Fruit fly (Drosophila melanogaster) whole organism, wandering third instar larva: Measurements from ENCODE around the gene CG42540.
A peak's percentile ranks its signal among the peaks of the same experiment; 100 is the strongest.

Experiments used
- Abd-B ChIP-seq: fragments of >200 bp; optimal IDR thresholded peaks from 2 replicates; lab custom pipeline; 2017; ENCODE audit warnings: missing biosample characterization, missing genetic modification characterization
- CG32264 ChIP-seq: fragments of 200-800 bp; sonication (Bioruptor generic); optimal IDR thresholded peaks from 2 replicates; lab custom pipeline; 2016; ENCODE audit warnings: missing biosample characterization, missing genetic modification characterization
- CG9705 ChIP-seq: fragments of 200-800 bp; sonication (Bioruptor generic); optimal IDR thresholded peaks from 2 replicates; lab custom pipeline; 2018; ENCODE audit warnings: missing biosample characterization, mild to moderate bottlenecking, missing genetic modification characterization
- CrebA ChIP-seq: fragments of 200-800 bp; sonication (Bioruptor generic); optimal IDR thresholded peaks from 2 replicates; lab custom pipeline; 2016; ENCODE audit warnings: missing biosample characterization, mild to moderate bottlenecking, missing genetic modification characterization, borderline replicate concordance
- Dfd ChIP-seq: fragments of >200 bp; optimal IDR thresholded peaks from 2 replicates; lab custom pipeline; 2017; ENCODE audit warnings: missing biosample characterization, missing genetic modification characterization
- Dif ChIP-seq: fragments of 200-275, 200-300 bp; sonication (Bioruptor generic); optimal IDR thresholded peaks from 2 replicates; lab custom pipeline; 2018; ENCODE audit warnings: missing biosample characterization, missing genetic modification characterization; ENCODE audit not compliant: partially characterized antibody
- HLH106 ChIP-seq: fragments of 200-800 bp; optimal IDR thresholded peaks from 3 replicates; lab custom pipeline; 2019; ENCODE audit warnings: missing biosample characterization, mild to moderate bottlenecking, missing genetic modification characterization, moderate library complexity
- Hnf4 ChIP-seq: fragments of 200-800 bp; sonication (Bioruptor generic); optimal IDR thresholded peaks from 2 replicates; lab custom pipeline; 2016; ENCODE audit warnings: missing biosample characterization, mild to moderate bottlenecking, missing genetic modification characterization
- Hr78 ChIP-seq: fragments of >200 bp; optimal IDR thresholded peaks from 2 replicates; lab custom pipeline; 2017; ENCODE audit warnings: missing biosample characterization, missing genetic modification characterization
- Hr83 ChIP-seq: fragments of 200-300 bp; sonication (Bioruptor generic); optimal IDR thresholded peaks from 2 replicates; lab custom pipeline; 2016; ENCODE audit warnings: missing biosample characterization, mild to moderate bottlenecking, missing genetic modification characterization, moderate library complexity; ENCODE audit not compliant: poor library complexity, severe bottlenecking
- Mio ChIP-seq: sonication (Bioruptor generic); optimal IDR thresholded peaks from 2 replicates; lab custom pipeline; 2016; ENCODE audit warnings: missing biosample characterization, missing genetic modification characterization
- Myc ChIP-seq: fragments of >200 bp; optimal IDR thresholded peaks from 2 replicates; lab custom pipeline; 2017
- N ChIP-seq: fragments of >200 bp; optimal IDR thresholded peaks from 2 replicates; lab custom pipeline; 2018; ENCODE audit warnings: missing biosample characterization, missing external identifiers, missing genetic modification characterization
- OdsH ChIP-seq: fragments of 200-800 bp; sonication (Bioruptor generic); optimal IDR thresholded peaks from 2 replicates; lab custom pipeline; 2016; ENCODE audit warnings: missing biosample characterization, mild to moderate bottlenecking, missing genetic modification characterization
- Rel ChIP-seq, 2 experiments: fragments of 200-800 bp; sonication (Bioruptor generic) in 1 of 2; optimal IDR thresholded peaks; 2 replicates in 1 of 2; 3 replicates in 1 of 2; lab custom pipeline; 2016 to 2019; ENCODE audit warnings: mild to moderate bottlenecking in 2 of 2, missing biosample characterization in 2 of 2, missing genetic modification characterization in 2 of 2, moderate library complexity in 1 of 2
- Sp1 ChIP-seq: fragments of 200-800 bp; sonication (Bioruptor generic); optimal IDR thresholded peaks from 3 replicates; lab custom pipeline; 2019; ENCODE audit warnings: missing biosample characterization, mild to moderate bottlenecking, missing genetic modification characterization, moderate library complexity
- br ChIP-seq: fragments of 200-800 bp; sonication (Bioruptor generic); optimal IDR thresholded peaks from 2 replicates; lab custom pipeline; 2016; ENCODE audit warnings: missing biosample characterization, missing genetic modification characterization
- brk ChIP-seq: fragments of 200-800 bp; sonication (Bioruptor generic); optimal IDR thresholded peaks from 2 replicates; lab custom pipeline; 2016; ENCODE audit warnings: missing biosample characterization, mild to moderate bottlenecking, missing genetic modification characterization
- dsf ChIP-seq: sonication (Bioruptor generic); optimal IDR thresholded peaks from 2 replicates; lab custom pipeline; 2016; ENCODE audit warnings: missing biosample characterization, missing genetic modification characterization, borderline replicate concordance
- ey ChIP-seq: fragments of 200-800 bp; sonication (Bioruptor generic); optimal IDR thresholded peaks from 2 replicates; lab custom pipeline; 2016; ENCODE audit warnings: missing biosample characterization, missing genetic modification characterization
- foxo ChIP-seq, 2 experiments: fragments of 200-800 bp; sonication (Bioruptor generic); optimal IDR thresholded peaks; 2 replicates in 1 of 2; 3 replicates in 1 of 2; lab custom pipeline; 2016 to 2017; ENCODE audit warnings: missing biosample characterization in 2 of 2, missing genetic modification characterization in 2 of 2
- fru ChIP-seq: fragments of 200-800 bp; sonication (Bioruptor generic); optimal IDR thresholded peaks from 3 replicates; lab custom pipeline; 2016; ENCODE audit warnings: missing biosample characterization, mild to moderate bottlenecking, missing genetic modification characterization
- h ChIP-seq: fragments of 200-800 bp; sonication (Bioruptor generic); optimal IDR thresholded peaks from 3 replicates; lab custom pipeline; 2016; ENCODE audit warnings: missing biosample characterization, mild to moderate bottlenecking, missing genetic modification characterization
- pan ChIP-seq: fragments of >200 bp; optimal IDR thresholded peaks from 2 replicates; lab custom pipeline; 2017
- psq ChIP-seq: fragments of 200-800 bp; sonication (Bioruptor generic); optimal IDR thresholded peaks from 3 replicates; lab custom pipeline; 2017; ENCODE audit warnings: missing biosample characterization, mild to moderate bottlenecking, missing genetic modification characterization, moderate library complexity
- rgr ChIP-seq: fragments of 200-800 bp; sonication (Bioruptor generic); optimal IDR thresholded peaks from 3 replicates; lab custom pipeline; 2016; ENCODE audit warnings: missing biosample characterization, mild to moderate bottlenecking, missing genetic modification characterization
- sage ChIP-seq: fragments of 200-800 bp; sonication (Bioruptor generic); optimal IDR thresholded peaks from 2 replicates; lab custom pipeline; 2016; ENCODE audit warnings: missing biosample characterization, mild to moderate bottlenecking, missing genetic modification characterization
- sv ChIP-seq: fragments of 200-800 bp; sonication (Bioruptor generic); optimal IDR thresholded peaks from 3 replicates; lab custom pipeline; 2016; ENCODE audit warnings: missing biosample characterization, missing genetic modification characterization
- usp ChIP-seq: fragments of >200 bp; optimal IDR thresholded peaks from 2 replicates; lab custom pipeline; 2017; ENCODE audit warnings: missing biosample characterization, missing genetic modification characterization
- woc ChIP-seq: sonication (Bioruptor generic); optimal IDR thresholded peaks from 2 replicates; lab custom pipeline; 2016; ENCODE audit warnings: missing biosample characterization, mild to moderate bottlenecking, missing genetic modification characterization

Gene CG42540

DNA sequence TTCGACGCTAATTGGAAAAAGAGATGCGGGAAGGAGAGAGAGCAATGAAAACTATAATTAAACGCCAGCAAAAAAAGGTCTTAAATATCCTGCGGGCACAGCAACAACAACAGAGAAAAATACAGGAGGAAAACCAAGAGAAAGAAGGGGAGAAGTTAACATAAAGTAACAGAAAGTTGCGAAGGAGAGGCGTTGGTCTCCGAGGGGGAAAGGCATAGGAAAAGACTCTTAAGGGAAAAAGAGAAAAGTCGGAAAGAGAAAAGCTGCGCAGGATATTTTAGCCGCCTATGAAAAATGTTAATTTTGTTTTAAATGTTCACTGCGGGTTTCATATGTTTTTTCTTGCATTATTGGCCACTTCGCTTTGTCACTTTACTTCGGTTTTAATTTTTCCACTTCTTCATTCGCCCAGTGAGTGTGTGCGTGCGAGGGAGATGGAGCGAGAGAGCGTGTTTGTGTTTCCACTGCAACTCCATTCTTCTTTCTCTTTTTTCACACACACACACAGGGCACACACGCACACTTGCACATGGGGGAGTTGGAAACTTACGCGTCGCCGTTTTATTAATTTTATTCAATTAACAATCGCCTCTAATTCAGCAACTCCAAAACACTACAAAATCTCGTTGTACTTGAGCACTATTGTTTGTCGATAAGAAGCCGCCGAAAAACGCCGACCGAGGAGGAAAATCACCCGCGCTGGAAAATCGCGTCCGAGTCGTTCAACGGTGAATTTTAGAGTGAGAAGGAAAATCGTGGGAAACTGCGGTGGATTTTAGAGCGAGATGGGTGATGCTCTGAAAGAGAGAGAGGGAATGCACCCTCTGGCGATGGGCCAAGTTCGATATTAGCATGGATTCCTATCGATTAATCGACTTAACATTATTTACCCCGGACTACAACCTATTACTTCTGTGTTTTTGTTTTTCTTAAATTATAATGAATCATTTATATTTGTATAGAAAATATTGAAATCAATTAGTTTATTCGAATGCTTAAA is 69.8 kb downstream of the CG42540 start, which contains the start of gene Src64B:
Gene Src64B, minus strand, starts transcription at position 810 of the 1,000 bp plus-strand sequence.
- TF ChIP-seq Dfd (GFP tag; lab: Kevin White, UChicago), result peak; percentile 26
- TF ChIP-seq woc (GFP tag; lab: Kevin White, UChicago), result peak; percentile 14
- TF ChIP-seq Abd-B, result no peak
- peak; percentile 36 for TF ChIP-seq br (GFP tag; lab: Kevin White, UChicago)
- no peak for TF ChIP-seq ey (GFP tag; lab: Kevin White, UChicago)
- TF ChIP-seq h (GFP tag; lab: Kevin White, UChicago), result peak; percentile 16
- peak; percentile 75 for TF ChIP-seq fru (GFP tag; lab: Kevin White, UChicago)
- no peak for TF ChIP-seq Mio (GFP tag; lab: Kevin White, UChicago)
- no peak for TF ChIP-seq Myc (lab: Kevin White, UChicago)
- TF ChIP-seq brk (GFP tag; lab: Kevin White, UChicago), result peak; percentile 50
- TF ChIP-seq HLH106 (tag; lab: Kevin White, UChicago), result peak; percentile 15
- TF ChIP-seq foxo (GFP tag; optimal IDR thresholded peaks at IDR 0.05; lab: Kevin White, UChicago), result peak in 1 of 2 experiments; percentile 4
- TF ChIP-seq CrebA (GFP tag; lab: Kevin White, UChicago), result no peak
- no peak for TF ChIP-seq Rel (GFP tag; optimal IDR thresholded peaks at IDR 0.05; lab: Kevin White, UChicago)
- peak; percentile 97 for TF ChIP-seq Rel (tag; optimal IDR thresholded peaks at IDR 0.05; lab: Kevin White, UChicago)
- peak; percentile 37 for TF ChIP-seq Sp1 (GFP tag; lab: Kevin White, UChicago)
- no peak for TF ChIP-seq Dif
- no peak for TF ChIP-seq Hr83 (GFP tag; lab: Kevin White, UChicago)
- peak; percentile 8 for TF ChIP-seq N (GFP tag; lab: Kevin White, UChicago)
- TF ChIP-seq CG9705 (GFP tag; lab: Kevin White, UChicago), result no peak
- no peak for TF ChIP-seq sage (GFP tag; lab: Kevin White, UChicago)
- TF ChIP-seq rgr (GFP tag; lab: Kevin White, UChicago), result peak; percentile 43
- TF ChIP-seq sv, result peak; percentile 27
- no peak for TF ChIP-seq CG32264 (GFP tag; lab: Kevin White, UChicago)
- TF ChIP-seq OdsH (GFP tag; lab: Kevin White, UChicago), result no peak
- peak; percentile 95 for TF ChIP-seq psq (GFP tag; lab: Kevin White, UChicago)
- TF ChIP-seq, all 38 proteins: peak for 14

DNA sequence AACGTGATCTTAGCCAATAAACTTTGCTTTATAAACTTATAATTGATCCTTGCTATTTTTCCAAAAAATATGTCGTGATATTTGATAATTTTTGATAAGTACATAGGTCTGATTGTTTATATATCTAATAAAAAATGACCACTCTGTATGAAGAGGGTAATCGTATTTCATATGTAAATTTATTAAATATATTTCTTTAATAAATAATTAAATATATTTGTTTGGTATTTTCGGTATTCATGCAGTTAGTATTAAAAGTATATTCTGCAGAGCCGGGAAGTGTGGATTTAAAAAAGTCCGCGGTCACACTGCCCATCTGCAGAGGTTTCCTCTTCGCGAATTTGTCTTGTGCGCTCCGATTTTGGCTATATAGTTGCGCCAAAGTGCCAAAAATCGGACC is 70.5 kb downstream of the CG42540 start, which contains the start of gene HDAC1:
Gene HDAC1, plus strand, starts transcription at position 301 of the 400 bp plus-strand sequence.
- TF ChIP-seq brk (GFP tag; lab: Kevin White, UChicago) (no peak), Hr78 (GFP tag; lab: Kevin White, UChicago) (no peak), Hnf4 (GFP tag; lab: Kevin White, UChicago) (no peak), CG9705 (GFP tag; lab: Kevin White, UChicago) (no peak), OdsH (GFP tag; lab: Kevin White, UChicago) (no peak), h (GFP tag; lab: Kevin White, UChicago) (no peak), usp (GFP tag; lab: Kevin White, UChicago) (no peak), Rel (GFP tag; optimal IDR thresholded peaks at IDR 0.05; lab: Kevin White, UChicago) (no peak), Rel (tag; optimal IDR thresholded peaks at IDR 0.05; lab: Kevin White, UChicago) (no peak), pan (lab: Kevin White, UChicago) (no peak), Dfd (GFP tag; lab: Kevin White, UChicago) (no peak), woc (GFP tag; lab: Kevin White, UChicago) (no peak), CrebA (GFP tag; lab: Kevin White, UChicago) (no peak), foxo (GFP tag; optimal IDR thresholded peaks at IDR 0.05; lab: Kevin White, UChicago) (no peak), dsf (GFP tag; lab: Kevin White, UChicago) (no peak)

DNA sequence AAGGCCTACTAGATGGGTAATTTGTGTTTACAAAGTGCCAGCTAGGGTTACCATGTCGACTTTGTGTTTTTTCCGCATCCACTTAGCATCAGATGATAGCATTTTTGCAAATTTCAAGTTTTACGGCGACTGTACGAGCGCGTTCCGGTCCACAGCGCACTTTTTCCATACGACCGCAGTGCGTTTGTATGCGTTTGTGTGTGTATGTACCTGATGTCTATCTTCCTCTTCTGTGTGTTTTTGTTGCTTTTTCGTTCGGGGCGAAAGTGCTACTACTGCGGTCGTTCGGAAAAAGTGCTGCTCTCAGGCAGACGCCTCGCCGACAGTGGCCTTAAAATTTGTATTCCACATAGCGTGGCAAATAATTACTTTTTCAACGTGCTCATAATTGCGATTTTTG is 71.1 kb downstream of the CG42540 start:
- TF ChIP-seq CrebA (GFP tag; lab: Kevin White, UChicago) (no peak), Sp1 (GFP tag; lab: Kevin White, UChicago) (no peak), brk (GFP tag; lab: Kevin White, UChicago) (no peak), pan (lab: Kevin White, UChicago) (no peak), HLH106 (tag; lab: Kevin White, UChicago) (no peak), woc (GFP tag; lab: Kevin White, UChicago) (no peak), ey (GFP tag; lab: Kevin White, UChicago) (no peak), Dif (peak; percentile 43), Rel (GFP tag; optimal IDR thresholded peaks at IDR 0.05; lab: Kevin White, UChicago) (no peak), Rel (tag; optimal IDR thresholded peaks at IDR 0.05; lab: Kevin White, UChicago) (peak; percentile 9)
